Worm (Caenorhabditis elegans) whole organism, L1 larva: ENCODE data around the gene viro-2.

Experiments used
- C16A3.4 ChIP-seq: fragments of 150-350 bp; optimal IDR thresholded peaks from 2 replicates; lab custom pipeline; 2014; ENCODE audit warnings: missing biosample characterization, missing genetic modification characterization
- C34B4.2 ChIP-seq: sonication (generic microtip); optimal IDR thresholded peaks from 2 replicates; lab custom pipeline; 2017; ENCODE audit warnings: mild to moderate bottlenecking, missing genetic modification characterization, missing compliant biosample characterization
- F16B12.6 ChIP-seq: fragments of 150-350 bp; optimal IDR thresholded peaks from 2 replicates; lab custom pipeline; 2014; ENCODE audit warnings: missing biosample characterization, missing genetic modification characterization
- aha-1 ChIP-seq: fragments of 150-350 bp; optimal IDR thresholded peaks from 2 replicates; lab custom pipeline; 2014; ENCODE audit warnings: missing biosample characterization, missing genetic modification characterization
- blmp-1 ChIP-seq: fragments of 150-350 bp; optimal IDR thresholded peaks from 2 replicates; lab custom pipeline; 2014; ENCODE audit warnings: missing biosample characterization, missing genetic modification characterization
- ceh-63 ChIP-seq: fragments of 200-800 bp; sonication (Bioruptor generic); optimal IDR thresholded peaks from 2 replicates; lab custom pipeline; 2018; ENCODE audit warnings: mild to moderate bottlenecking, missing genetic modification characterization, missing compliant biosample characterization
- ceh-8 ChIP-seq: fragments of 200-800 bp; sonication (Bioruptor generic); optimal IDR thresholded peaks from 2 replicates; lab custom pipeline; 2018; ENCODE audit warnings: mild to moderate bottlenecking, missing genetic modification characterization, moderate library complexity, missing compliant biosample characterization
- ceh-82 ChIP-seq, 3 experiments: fragments of 150-350 bp in 1 of 3; sonication (generic microtip) in 2 of 3; optimal IDR thresholded peaks; 2 replicates each; lab custom pipeline; 2014 to 2017; ENCODE audit warnings: missing biosample characterization in 3 of 3, missing genetic modification characterization in 3 of 3
- dpl-1 ChIP-seq, 3 experiments: fragments of 150-350 bp in 2 of 3; sonication (generic microtip) in 1 of 3; optimal IDR thresholded peaks; 2 replicates each; lab custom pipeline; 2014 to 2017; ENCODE audit warnings: missing biosample characterization in 3 of 3, missing genetic modification characterization in 3 of 3, missing genetic modification reagents in 3 of 3
- dsc-1 ChIP-seq: sonication (generic microtip); optimal IDR thresholded peaks from 2 replicates; lab custom pipeline; 2016; ENCODE audit warnings: mild to moderate bottlenecking, missing genetic modification characterization, missing compliant biosample characterization
- efl-1 ChIP-seq, 4 experiments: fragments of 150-350 bp; optimal IDR thresholded peaks in 3 of 4; peaks in 1 of 4; 1 replicate in 1 of 4; 2 replicates in 3 of 4; lab custom pipeline; 2014; ENCODE audit warnings: missing biosample characterization in 2 of 4, missing genetic modification characterization in 2 of 4, missing genetic modification reagents in 2 of 4
- elt-2 ChIP-seq: sonication (generic microtip); optimal IDR thresholded peaks from 2 replicates; lab custom pipeline; 2016; ENCODE audit warnings: missing genetic modification characterization, mild to moderate bottlenecking, inconsistent platforms, missing compliant biosample characterization, missing genetic modification reagents
- elt-3 ChIP-seq, 6 experiments: fragments of 150-350 bp in 1 of 6; sonication (generic microtip); optimal IDR thresholded peaks; 2 replicates each; lab custom pipeline; 2017 to 2018; ENCODE audit warnings: missing biosample characterization in 6 of 6, missing genetic modification characterization in 6 of 6, inconsistent platforms in 1 of 6
- ets-5 ChIP-seq: fragments of 200-800 bp; sonication (Bioruptor generic); IDR thresholded peaks from 2 replicates; pipeline ENCODE4 v1.3.6; 2022; ENCODE audit warnings: missing genetic modification characterization, missing compliant biosample characterization
- fkh-8 ChIP-seq: sonication (generic microtip); optimal IDR thresholded peaks from 2 replicates; lab custom pipeline; 2016; ENCODE audit warnings: mild to moderate bottlenecking, missing genetic modification characterization, missing compliant biosample characterization
- grh-1 ChIP-seq: fragments of 200-800 bp; sonication (Bioruptor generic); IDR thresholded peaks from 2 replicates; pipeline ENCODE4 v1.3.6; 2022; ENCODE audit warnings: missing genetic modification reagents, missing genetic modification characterization, missing compliant biosample characterization
- hpl-2 ChIP-seq: fragments of 150-350 bp; optimal IDR thresholded peaks from 2 replicates; lab custom pipeline; 2014; ENCODE audit warnings: missing biosample characterization, missing genetic modification reagents, missing genetic modification characterization
- irx-1 ChIP-seq: sonication (generic microtip); optimal IDR thresholded peaks from 2 replicates; lab custom pipeline; 2016; ENCODE audit warnings: missing genetic modification characterization, missing compliant biosample characterization
- isw-1 ChIP-seq: fragments of 200-800 bp; sonication (Bioruptor generic); IDR thresholded peaks from 2 replicates; pipeline ENCODE4 v1.3.6; 2022; ENCODE audit warnings: missing genetic modification characterization, missing compliant biosample characterization
- jun-1 ChIP-seq: fragments of 150-350 bp; optimal IDR thresholded peaks from 2 replicates; lab custom pipeline; 2014; ENCODE audit warnings: missing biosample characterization, missing genetic modification reagents, missing genetic modification characterization
- lin-13 ChIP-seq: fragments of 150-350 bp; optimal IDR thresholded peaks from 2 replicates; lab custom pipeline; 2014; ENCODE audit warnings: missing biosample characterization, missing genetic modification reagents, missing genetic modification characterization
- lin-14 ChIP-seq: fragments of 200-800 bp; sonication (Bioruptor generic); optimal IDR thresholded peaks from 2 replicates; lab custom pipeline; 2018; ENCODE audit warnings: mild to moderate bottlenecking, missing genetic modification characterization, moderate library complexity, missing compliant biosample characterization
- lin-35 ChIP-seq, 2 experiments: fragments of 150-350 bp; optimal IDR thresholded peaks; 2 replicates each; lab custom pipeline; 2014; ENCODE audit warnings: missing biosample characterization in 2 of 2, missing genetic modification characterization in 2 of 2, missing genetic modification reagents in 2 of 2
- lin-39 ChIP-seq: fragments of 150-350 bp; optimal IDR thresholded peaks from 2 replicates; lab custom pipeline; 2014; ENCODE audit warnings: missing biosample characterization, missing genetic modification reagents, missing genetic modification characterization
- lir-3 ChIP-seq: sonication (generic microtip); optimal IDR thresholded peaks from 2 replicates; lab custom pipeline; 2016; ENCODE audit warnings: mild to moderate bottlenecking, missing genetic modification characterization, moderate library complexity, missing compliant biosample characterization; ENCODE audit not compliant: poor library complexity
- lsy-2 ChIP-seq, 2 experiments: fragments of 150-350 bp; optimal IDR thresholded peaks; 2 replicates each; lab custom pipeline; 2014; ENCODE audit warnings: missing biosample characterization in 2 of 2, missing genetic modification characterization in 2 of 2
- mef-2 ChIP-seq: fragments of 150-350 bp; optimal IDR thresholded peaks from 2 replicates; lab custom pipeline; 2014; ENCODE audit warnings: missing biosample characterization, missing genetic modification characterization
- mep-1 ChIP-seq: fragments of 150-350 bp; optimal IDR thresholded peaks from 2 replicates; lab custom pipeline; 2014; ENCODE audit warnings: missing biosample characterization, missing genetic modification characterization
- nhr-19 ChIP-seq: fragments of 200-800 bp; sonication (Bioruptor generic); conservative IDR thresholded peaks from 2 replicates; pipeline ENCODE4 v1.3.6; 2022; ENCODE audit warnings: missing genetic modification characterization, missing compliant biosample characterization
- nhr-237 ChIP-seq: fragments of 150-350 bp; optimal IDR thresholded peaks from 2 replicates; lab custom pipeline; 2014; ENCODE audit warnings: missing biosample characterization, missing genetic modification characterization
- nhr-28 ChIP-seq: fragments of 150-350 bp; optimal IDR thresholded peaks from 2 replicates; lab custom pipeline; 2014; ENCODE audit warnings: missing biosample characterization, missing genetic modification characterization
- nhr-47 ChIP-seq: sonication (generic microtip); optimal IDR thresholded peaks from 2 replicates; lab custom pipeline; 2016; ENCODE audit warnings: mild to moderate bottlenecking, missing genetic modification characterization, moderate library complexity, missing compliant biosample characterization
- nhr-71 ChIP-seq: sonication (generic microtip); optimal IDR thresholded peaks from 2 replicates; lab custom pipeline; 2016; ENCODE audit warnings: mild to moderate bottlenecking, missing genetic modification characterization, moderate library complexity, missing compliant biosample characterization
- nhr-76 ChIP-seq: sonication (generic microtip); optimal IDR thresholded peaks from 2 replicates; lab custom pipeline; 2017; ENCODE audit warnings: missing biosample characterization, missing genetic modification characterization
- nhr-77 ChIP-seq: fragments of 150-350 bp; optimal IDR thresholded peaks from 2 replicates; lab custom pipeline; 2014; ENCODE audit warnings: missing biosample characterization, missing genetic modification characterization
- pqm-1 ChIP-seq: sonication (generic microtip); optimal IDR thresholded peaks from 3 replicates; lab custom pipeline; 2017; ENCODE audit warnings: missing biosample characterization, missing genetic modification characterization
- rnt-1 ChIP-seq: sonication (generic microtip); optimal IDR thresholded peaks from 2 replicates; lab custom pipeline; 2016; ENCODE audit warnings: mild to moderate bottlenecking, missing genetic modification characterization, moderate library complexity, missing compliant biosample characterization
- snpc-4 ChIP-seq: fragments of 150-350 bp; optimal IDR thresholded peaks from 2 replicates; lab custom pipeline; 2014; ENCODE audit warnings: missing biosample characterization, missing genetic modification characterization
- snu-23 ChIP-seq: sonication (generic microtip); optimal IDR thresholded peaks from 2 replicates; lab custom pipeline; 2016; ENCODE audit warnings: missing genetic modification characterization, missing compliant biosample characterization
- unc-30 ChIP-seq: sonication (generic microtip); optimal IDR thresholded peaks from 2 replicates; lab custom pipeline; 2017; ENCODE audit warnings: missing biosample characterization, missing genetic modification characterization
- vab-15 ChIP-seq: sonication (generic microtip); optimal IDR thresholded peaks from 2 replicates; lab custom pipeline; 2017; ENCODE audit warnings: missing genotype, mild to moderate bottlenecking, missing genetic modification characterization, missing compliant biosample characterization
- xbp-1 ChIP-seq: sonication (generic microtip); optimal IDR thresholded peaks from 2 replicates; lab custom pipeline; 2016; ENCODE audit warnings: missing genetic modification characterization, missing compliant biosample characterization
- zip-4 ChIP-seq: fragments of 200-800 bp; sonication (Bioruptor generic); optimal IDR thresholded peaks from 2 replicates; lab custom pipeline; 2018; ENCODE audit warnings: mild to moderate bottlenecking, missing genetic modification characterization, moderate library complexity, missing compliant biosample characterization
- ztf-11 ChIP-seq, 2 experiments: sonication (generic microtip); optimal IDR thresholded peaks; 2 replicates each; lab custom pipeline; 2016 to 2017; ENCODE audit warnings: missing genetic modification characterization in 2 of 2, missing biosample characterization in 1 of 2, missing compliant biosample characterization in 1 of 2

Gene viro-2

DNA sequence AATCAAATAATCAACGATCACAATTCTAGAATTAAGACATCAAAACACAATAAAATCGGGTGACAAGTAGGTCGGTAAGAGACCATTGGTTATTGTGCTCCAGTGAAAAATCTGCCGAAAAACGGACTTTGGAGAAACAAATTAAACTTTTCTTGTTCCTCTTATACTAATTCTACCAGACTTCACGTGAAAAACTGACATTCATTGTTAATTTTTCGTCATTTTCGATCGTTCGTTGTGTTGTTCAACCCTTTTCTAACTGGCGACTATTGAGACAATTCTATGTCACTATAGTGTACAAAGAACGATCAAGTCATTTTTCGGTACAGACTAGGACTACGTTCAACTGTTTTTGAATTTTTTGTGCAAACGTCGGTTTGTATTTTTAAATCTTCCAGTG is 8.2 kb upstream of the viro-2 start (continued):
- TF ChIP-seq nhr-237 (tag; lab: Kevin White, UChicago) = no peak
- TF ChIP-seq aha-1 (tag; lab: Kevin White, UChicago) = no peak
- peak; percentile 12 for TF ChIP-seq mep-1 (tag; lab: Kevin White, UChicago)
- no peak for TF ChIP-seq ets-5 (GFP tag; lab: Robert Waterston, UW)
- TF ChIP-seq lin-13 (GFP tag; lab: Kevin White, UChicago) = no peak
- TF ChIP-seq zip-4 (GFP tag; lab: Kevin White, UChicago) = no peak
- TF ChIP-seq vab-15 (tag; lab: Kevin White, UChicago) = no peak
- no peak for TF ChIP-seq C34B4.2 (tag; lab: Kevin White, UChicago)
- TF ChIP-seq nhr-77 = peak; percentile 18
- TF ChIP-seq isw-1 (GFP tag; lab: Robert Waterston, UW) = no peak
- TF ChIP-seq snpc-4 (tag; lab: Kevin White, UChicago) = no peak
- no peak for TF ChIP-seq dsc-1
- TF ChIP-seq irx-1 = no peak
- TF ChIP-seq hpl-2 (GFP tag; lab: Kevin White, UChicago) = no peak
- no peak for TF ChIP-seq fkh-8 (tag; lab: Kevin White, UChicago)
- TF ChIP-seq nhr-28 (tag; lab: Kevin White, UChicago) = no peak
- TF ChIP-seq nhr-47 (tag; lab: Kevin White, UChicago) = peak; percentile 23
- peak; percentile 66 for TF ChIP-seq nhr-71 (tag; lab: Kevin White, UChicago)
- no peak for TF ChIP-seq dpl-1 (GFP tag; optimal IDR thresholded peaks at IDR 0.05; lab: Kevin White, UChicago)
- no peak for TF ChIP-seq pqm-1 (tag; lab: Kevin White, UChicago)
- TF ChIP-seq ceh-63 (GFP tag; lab: Kevin White, UChicago) = no peak
- TF ChIP-seq elt-3 (tag; optimal IDR thresholded peaks at IDR 0.05; lab: Kevin White, UChicago) = peak in 2 of 6 experiments; percentile 29 to 52
- no peak for TF ChIP-seq nhr-76 (tag; lab: Kevin White, UChicago)
- no peak for TF ChIP-seq lin-39 (tag; lab: Kevin White, UChicago)
- TF ChIP-seq elt-2 (tag; lab: Kevin White, UChicago) = peak; percentile 64
- TF ChIP-seq grh-1 (GFP tag; lab: Robert Waterston, UW) = 0 out of 2 replicates have a peak, but pooled peaks have one; percentile 6
- no peak for TF ChIP-seq ztf-11 (tag; optimal IDR thresholded peaks at IDR 0.05; lab: Kevin White, UChicago)
- TF ChIP-seq unc-30 = no peak

DNA sequence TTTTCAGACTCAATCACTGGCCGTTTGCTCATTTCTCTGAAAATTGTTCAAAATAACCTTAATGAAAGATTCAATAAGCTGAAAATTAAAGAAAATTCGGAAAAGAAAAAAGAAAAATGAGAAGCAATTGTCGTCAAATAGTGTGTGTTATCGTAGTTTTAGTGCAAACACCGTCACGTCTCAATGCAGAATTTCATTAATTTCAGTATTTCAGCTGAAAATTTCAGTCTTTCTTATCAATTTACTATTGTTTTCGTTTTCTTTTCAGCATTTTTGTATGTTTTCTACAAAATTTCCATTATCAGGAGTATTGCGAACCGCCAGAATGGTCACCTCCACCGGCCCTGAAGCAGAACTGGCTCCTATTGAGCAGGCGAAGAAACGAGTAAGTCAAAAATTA is 5.8 kb upstream of the viro-2 start, which contains the start of the genes B0280.9 and rpia-1:
B0280.9 (minus strand) TSS at position 36 of the 400 bp plus-strand sequence.
rpia-1 (plus strand) TSS at position 269 of the 400 bp plus-strand sequence.
- TF ChIP-seq lsy-2 (tag; optimal IDR thresholded peaks at IDR 0.05; lab: Kevin White, UChicago) (peak; percentile 90 to 97), lin-14 (GFP tag; lab: Kevin White, UChicago) (peak; percentile 37), nhr-76 (tag; lab: Kevin White, UChicago) (no peak), blmp-1 (tag; lab: Kevin White, UChicago) (peak; percentile 1), F16B12.6 (tag; lab: Kevin White, UChicago) (peak; percentile 90), snu-23 (GFP tag; lab: Kevin White, UChicago) (peak; percentile 43), lin-39 (tag; lab: Kevin White, UChicago) (no peak), elt-2 (tag; lab: Kevin White, UChicago) (peak; percentile 47), ztf-11 (tag; optimal IDR thresholded peaks at IDR 0.05; lab: Kevin White, UChicago) (no peak), xbp-1 (no peak), lir-3 (no peak), nhr-19 (GFP tag; lab: Robert Waterston, UW) (peak; percentile 48; the same call in 1 of the 2 replicates), nhr-28 (tag; lab: Kevin White, UChicago) (no peak), lin-35 (GFP tag; optimal IDR thresholded peaks at IDR 0.05; lab: Kevin White, UChicago) (peak; percentile 37 to 71), rnt-1 (tag; lab: Kevin White, UChicago) (peak; percentile 10), ceh-82 (tag; optimal IDR thresholded peaks at IDR 0.05; lab: Kevin White, UChicago) (peak in 1 of 3 experiments; percentile 27), mef-2 (no peak), dpl-1 (GFP tag; optimal IDR thresholded peaks at IDR 0.05; lab: Kevin White, UChicago) (peak in 2 of 3 experiments; percentile 32 to 48), pqm-1 (tag; lab: Kevin White, UChicago) (no peak), ceh-8 (no peak), zip-4 (GFP tag; lab: Kevin White, UChicago) (no peak), jun-1 (tag; lab: Kevin White, UChicago) (no peak), efl-1 (optimal IDR thresholded peaks at IDR 0.05; lab: Kevin White, UChicago) (peak; percentile 36 to 62), efl-1 (GFP tag; optimal IDR thresholded peaks at IDR 0.05 in 1 of 2; lab: Kevin White, UChicago) (peak; percentile 52 to 89), C16A3.4 (tag; lab: Kevin White, UChicago) (peak; percentile 21), nhr-71 (tag; lab: Kevin White, UChicago) (peak; percentile 22)
- TF ChIP-seq, all 84 proteins: peak for 14
